Fruit fly (Drosophila melanogaster) whole organism, embryonic: Measurements from ENCODE around the gene Sld5.

Experiments
- CG10565 ChIP-seq: fragments of 200-800 bp; sonication (Bioruptor generic); optimal IDR thresholded peaks from 3 replicates; lab custom pipeline; 2016; ENCODE audit warnings: missing biosample characterization, mild to moderate bottlenecking, missing genetic modification characterization
- CG11398 ChIP-seq: fragments of 200-800 bp; sonication (Bioruptor generic); optimal IDR thresholded peaks from 2 replicates; lab custom pipeline; 2016; ENCODE audit warnings: missing biosample characterization, missing genetic modification characterization
- CG11695 ChIP-seq: fragments of 200-800 bp; sonication (Bioruptor generic); IDR thresholded peaks from 3 replicates; pipeline ENCODE4 v1.3.6; 2022; ENCODE audit warnings: missing biosample characterization, missing genetic modification characterization
- CG12236 ChIP-seq: fragments of 200-800 bp; sonication (Bioruptor generic); optimal IDR thresholded peaks from 2 replicates; lab custom pipeline; 2016; ENCODE audit warnings: missing biosample characterization, missing genetic modification characterization
- CG1233 ChIP-seq: fragments of 200-800 bp; sonication (Bioruptor generic); optimal IDR thresholded peaks from 4 replicates; lab custom pipeline; 2018; ENCODE audit warnings: missing biosample characterization, mild to moderate bottlenecking, missing genetic modification characterization
- CG12391 ChIP-seq: fragments of 200-800 bp; sonication (Bioruptor generic); optimal IDR thresholded peaks from 3 replicates; lab custom pipeline; 2018; ENCODE audit warnings: missing biosample characterization, mild to moderate bottlenecking, missing genetic modification characterization, moderate library complexity
- CG13123 ChIP-seq: fragments of 200-800 bp; sonication (Bioruptor generic); optimal IDR thresholded peaks from 2 replicates; lab custom pipeline; 2016; ENCODE audit warnings: missing biosample characterization, missing genetic modification characterization
- CG17385 ChIP-seq: fragments of 200-800 bp; sonication (Bioruptor generic); optimal IDR thresholded peaks from 3 replicates; lab custom pipeline; 2018; ENCODE audit warnings: missing biosample characterization, mild to moderate bottlenecking, missing genetic modification characterization
- CG18599 ChIP-seq: fragments of 200-800 bp; sonication (Bioruptor generic); optimal IDR thresholded peaks from 3 replicates; lab custom pipeline; 2017; ENCODE audit warnings: missing biosample characterization, missing genetic modification characterization, mild to moderate bottlenecking, moderate library complexity, missing genetic modification reagents
- CG2116 ChIP-seq: fragments of 200-800 bp; sonication (Bioruptor generic); optimal IDR thresholded peaks from 3 replicates; lab custom pipeline; 2018; ENCODE audit warnings: missing biosample characterization, mild to moderate bottlenecking, missing genetic modification characterization
- CG2199 ChIP-seq: fragments of 200-800 bp; sonication (Bioruptor generic); IDR thresholded peaks from 3 replicates; pipeline ENCODE4 v1.3.6; 2022; ENCODE audit warnings: missing biosample characterization, missing genetic modification characterization
- CG30020 ChIP-seq: fragments of 200-800 bp; optimal IDR thresholded peaks from 2 replicates; lab custom pipeline; 2019; ENCODE audit warnings: missing biosample characterization, mild to moderate bottlenecking, missing genetic modification characterization, moderate library complexity
- CG31224 ChIP-seq: fragments of 200-800 bp; sonication (Bioruptor generic); IDR thresholded peaks from 2 replicates; pipeline ENCODE4 v1.3.6; 2022; ENCODE audit warnings: missing biosample characterization, missing genetic modification characterization
- CG31441 ChIP-seq: fragments of 200-800 bp; sonication (Bioruptor generic); IDR thresholded peaks from 2 replicates; pipeline ENCODE4 v1.3.6; 2022; ENCODE audit warnings: missing biosample characterization, missing genetic modification characterization
- CG7745 ChIP-seq: fragments of 200-800 bp; sonication (Bioruptor generic); optimal IDR thresholded peaks from 2 replicates; lab custom pipeline; 2018; ENCODE audit warnings: missing biosample characterization, mild to moderate bottlenecking, missing genetic modification characterization, moderate library complexity
- CG7963 ChIP-seq: fragments of 200-800 bp; sonication (Bioruptor generic); IDR thresholded peaks from 3 replicates; pipeline ENCODE4 v1.3.6; 2022; ENCODE audit warnings: missing biosample characterization, missing genetic modification characterization; ENCODE audit not compliant: partially characterized antibody
- CG8290 ChIP-seq, 3 experiments: fragments of 200-800 bp; sonication (Bioruptor generic); optimal IDR thresholded peaks; 2 replicates each; lab custom pipeline; 2016 to 2019; ENCODE audit warnings: missing biosample characterization in 3 of 3, missing genetic modification characterization in 3 of 3, mild to moderate bottlenecking in 2 of 3, moderate library complexity in 1 of 3
- CG9727 ChIP-seq: fragments of 200-800 bp; sonication (Bioruptor generic); optimal IDR thresholded peaks from 3 replicates; lab custom pipeline; 2017; ENCODE audit warnings: missing biosample characterization, mild to moderate bottlenecking, missing genetic modification characterization
- CoRest ChIP-seq: fragments of 200-800 bp; sonication (Bioruptor generic); optimal IDR thresholded peaks from 3 replicates; lab custom pipeline; 2018; ENCODE audit warnings: missing biosample characterization, mild to moderate bottlenecking, missing genetic modification characterization, moderate library complexity
- D19A ChIP-seq: fragments of 200-800 bp; optimal IDR thresholded peaks from 3 replicates; lab custom pipeline; 2019; ENCODE audit warnings: missing biosample characterization, mild to moderate bottlenecking, missing genetic modification characterization, moderate library complexity
- Dll ChIP-seq: fragments of 200-800 bp; sonication (Bioruptor generic); IDR thresholded peaks from 4 replicates; pipeline ENCODE4 v1.3.6; 2022; ENCODE audit warnings: missing biosample characterization, missing genetic modification characterization; ENCODE audit not compliant: partially characterized antibody
- HLH54F ChIP-seq: fragments of 200-800 bp; sonication (Bioruptor generic); optimal IDR thresholded peaks from 3 replicates; lab custom pipeline; 2016; ENCODE audit warnings: missing biosample characterization, missing genetic modification characterization
- Hey ChIP-seq: fragments of 200-800 bp; sonication (Bioruptor generic); optimal IDR thresholded peaks from 3 replicates; lab custom pipeline; 2018; ENCODE audit warnings: missing biosample characterization, mild to moderate bottlenecking, missing genetic modification characterization
- Hr3 ChIP-seq: fragments of 200-800 bp; sonication (Bioruptor generic); optimal IDR thresholded peaks from 3 replicates; lab custom pipeline; 2016; ENCODE audit warnings: missing biosample characterization, missing genetic modification characterization
- Kr ChIP-seq: fragments of 200-800 bp; sonication (Bioruptor generic); optimal IDR thresholded peaks from 2 replicates; lab custom pipeline; 2017; ENCODE audit warnings: missing biosample characterization, mild to moderate bottlenecking, missing genetic modification characterization
- Ravus ChIP-seq: fragments of 200-800 bp; sonication (Bioruptor generic); IDR thresholded peaks from 2 replicates; pipeline ENCODE4 v1.3.6; 2022; ENCODE audit warnings: missing biosample characterization, missing genetic modification characterization
- Side ChIP-seq: fragments of 200-800 bp; sonication (Bioruptor generic); optimal IDR thresholded peaks from 2 replicates; lab custom pipeline; 2016; ENCODE audit warnings: missing biosample characterization, missing genetic modification characterization
- Sox100B ChIP-seq: fragments of 200-800 bp; sonication (Bioruptor generic); optimal IDR thresholded peaks from 3 replicates; lab custom pipeline; 2018; ENCODE audit warnings: missing biosample characterization, mild to moderate bottlenecking, missing genetic modification characterization
- Sry-β ChIP-seq: fragments of 200-800 bp; sonication (Bioruptor generic); optimal IDR thresholded peaks from 2 replicates; lab custom pipeline; 2018; ENCODE audit warnings: missing biosample characterization, mild to moderate bottlenecking, missing genetic modification characterization, moderate library complexity
- ac ChIP-seq: fragments of 200-800 bp; sonication (Bioruptor generic); optimal IDR thresholded peaks from 3 replicates; lab custom pipeline; 2017; ENCODE audit warnings: missing biosample characterization, mild to moderate bottlenecking, missing genetic modification characterization
- al ChIP-seq: fragments of 200-800 bp; sonication (Bioruptor generic); IDR thresholded peaks from 2 replicates; pipeline ENCODE4 v1.3.6; 2022; ENCODE audit warnings: missing biosample characterization, missing genetic modification characterization
- amos ChIP-seq: fragments of 200-800 bp; sonication (Bioruptor generic); IDR thresholded peaks from 2 replicates; pipeline ENCODE4 v1.3.6; 2022; ENCODE audit warnings: missing biosample characterization, missing genetic modification characterization; ENCODE audit not compliant: partially characterized antibody
- bigmax ChIP-seq: fragments of 200-800 bp; sonication (Bioruptor generic); optimal IDR thresholded peaks from 2 replicates; lab custom pipeline; 2018; ENCODE audit warnings: missing biosample characterization, mild to moderate bottlenecking, missing genetic modification characterization
- bsh ChIP-seq, 2 experiments: fragments of 200-800 bp; sonication (Bioruptor generic); optimal IDR thresholded peaks; 2 replicates each; lab custom pipeline; 2017 to 2018; ENCODE audit warnings: mild to moderate bottlenecking in 2 of 2, missing biosample characterization in 2 of 2, missing genetic modification characterization in 2 of 2, moderate library complexity in 1 of 2
- ci ChIP-seq: fragments of 200-800 bp; sonication (Bioruptor generic); IDR thresholded peaks from 3 replicates; pipeline ENCODE4 v1.3.6; 2022; ENCODE audit warnings: missing biosample characterization, missing genetic modification characterization
- eve ChIP-seq, 2 experiments: fragments of >200 bp; optimal IDR thresholded peaks; 2 replicates each; lab custom pipeline; 2017; ENCODE audit warnings: missing biosample characterization in 2 of 2, missing genetic modification characterization in 2 of 2
- gcm ChIP-seq: fragments of 200-800 bp; sonication (Bioruptor generic); optimal IDR thresholded peaks from 2 replicates; lab custom pipeline; 2019; ENCODE audit warnings: missing biosample characterization, mild to moderate bottlenecking, missing genetic modification characterization, moderate library complexity
- gfzf ChIP-seq: fragments of 200-800 bp; sonication (Bioruptor generic); optimal IDR thresholded peaks from 2 replicates; lab custom pipeline; 2016; ENCODE audit warnings: missing biosample characterization, mild to moderate bottlenecking, missing genetic modification characterization, moderate library complexity
- grn ChIP-seq: fragments of 200-800 bp; sonication (Bioruptor generic); optimal IDR thresholded peaks from 3 replicates; lab custom pipeline; 2017; ENCODE audit warnings: missing biosample characterization, missing genetic modification characterization
- jumu ChIP-seq: fragments of 200-800 bp; sonication (Bioruptor generic); optimal IDR thresholded peaks from 3 replicates; lab custom pipeline; 2016; ENCODE audit warnings: missing biosample characterization, missing genetic modification characterization
- kah ChIP-seq: fragments of 200-800 bp; sonication (Bioruptor generic); optimal IDR thresholded peaks from 2 replicates; lab custom pipeline; 2018; ENCODE audit warnings: missing biosample characterization, mild to moderate bottlenecking, missing genetic modification characterization
- lov ChIP-seq, 2 experiments: fragments of 200-800 bp in 1 of 2; fragments of >200 bp in 1 of 2; sonication (Bioruptor generic) in 1 of 2; IDR thresholded peaks in 1 of 2; optimal IDR thresholded peaks in 1 of 2; 2 replicates in 1 of 2; 3 replicates in 1 of 2; pipeline versions ENCODE4 v1.3.6 to Lab custom; 2017 to 2022; ENCODE audit warnings: missing biosample characterization in 1 of 2, missing genetic modification characterization in 1 of 2
- mirr ChIP-seq: fragments of 200-800 bp; sonication (Bioruptor generic); optimal IDR thresholded peaks from 3 replicates; lab custom pipeline; 2018; ENCODE audit warnings: missing biosample characterization, mild to moderate bottlenecking, missing genetic modification characterization
- nom ChIP-seq: fragments of 200-800 bp; sonication (Bioruptor generic); optimal IDR thresholded peaks from 2 replicates; lab custom pipeline; 2017; ENCODE audit warnings: missing biosample characterization, missing genetic modification characterization, mild to moderate bottlenecking, moderate library complexity, missing genetic modification reagents
- pros ChIP-seq: fragments of 200-800 bp; sonication (Bioruptor generic); optimal IDR thresholded peaks from 3 replicates; lab custom pipeline; 2019; ENCODE audit warnings: missing biosample characterization, mild to moderate bottlenecking, missing genetic modification characterization, moderate library complexity
- salm ChIP-seq: fragments of 200-800 bp; sonication (Bioruptor generic); optimal IDR thresholded peaks from 2 replicates; lab custom pipeline; 2018; ENCODE audit warnings: missing biosample characterization, mild to moderate bottlenecking, missing genetic modification characterization
- so ChIP-seq: fragments of 200-800 bp; sonication (Bioruptor generic); IDR thresholded peaks from 3 replicates; pipeline ENCODE4 v1.3.6; 2022; ENCODE audit warnings: missing biosample characterization, missing genetic modification characterization
- twi ChIP-seq: fragments of 200-800 bp; optimal IDR thresholded peaks from 2 replicates; lab custom pipeline; 2019; ENCODE audit warnings: missing biosample characterization, mild to moderate bottlenecking, missing genetic modification characterization, moderate library complexity
- unpg ChIP-seq: fragments of 200-800 bp; sonication (Bioruptor generic); optimal IDR thresholded peaks from 3 replicates; lab custom pipeline; 2018; ENCODE audit warnings: missing biosample characterization, mild to moderate bottlenecking, missing genetic modification characterization, moderate library complexity

Gene Sld5

dm6 chr3R:26011542-26011941, 44.8 kb downstream of the Sld5 start (continued):
- TF ChIP-seq CoRest (tag; lab: Kevin White, UChicago) (peak; percentile 17), CG18599 (GFP tag; lab: Kevin White, UChicago) (peak; percentile 23), CG7963 (GFP tag; lab: Robert Waterston, UW) (no peak), Ravus (no peak), CG7745 (tag; lab: Kevin White, UChicago) (peak; percentile 73), CG10565 (GFP tag; lab: Kevin White, UChicago) (no peak), CG31441 (GFP tag; lab: Robert Waterston, UW) (no peak), Side (GFP tag; lab: Kevin White, UChicago) (peak; percentile 15), jumu (GFP tag; lab: Kevin White, UChicago) (no peak), CG11695 (GFP tag; lab: Robert Waterston, UW) (0 out of 3 replicates have a peak, but pooled peaks have one; percentile 17), CG9727 (GFP tag; lab: Kevin White, UChicago) (peak; percentile 54), mirr (GFP tag; lab: Kevin White, UChicago) (peak; percentile 7), salm (tag; lab: Kevin White, UChicago) (peak; percentile 30), lov (optimal IDR thresholded peaks at IDR 0.05; lab: Kevin White, UChicago) (no peak), lov (GFP tag; IDR thresholded peaks at IDR 0.05; lab: Robert Waterston, UW) (0 out of 3 replicates have a peak, but pooled peaks have one; percentile 5), twi (tag; lab: Kevin White, UChicago) (peak; percentile 46), Hr3 (GFP tag; lab: Kevin White, UChicago) (no peak), pros (peak; percentile 24), ac (GFP tag; lab: Kevin White, UChicago) (peak; percentile 72), D19A (tag; lab: Kevin White, UChicago) (peak; percentile 49), Sry-β (GFP tag; lab: Kevin White, UChicago) (peak; percentile 9), CG12391 (tag; lab: Kevin White, UChicago) (peak; percentile 19), CG2199 (GFP tag; lab: Robert Waterston, UW) (peak; percentile 87), so (GFP tag; lab: Robert Waterston, UW) (0 out of 3 replicates have a peak, but pooled peaks have one; percentile 30), Sox100B (peak; percentile 47), CG31224 (GFP tag; lab: Robert Waterston, UW) (no peak), eve (GFP tag; optimal IDR thresholded peaks at IDR 0.05; lab: Kevin White, UChicago) (no peak), CG12236 (GFP tag; lab: Kevin White, UChicago) (peak; percentile 44), amos (no peak), CG1233 (peak; percentile 63), CG8290 (GFP tag; optimal IDR thresholded peaks at IDR 0.05; lab: Kevin White, UChicago) (peak; percentile 41), CG8290 (tag; optimal IDR thresholded peaks at IDR 0.05; lab: Kevin White, UChicago) (peak; percentile 44 to 58), CG30020 (no peak), CG2116 (GFP tag; lab: Kevin White, UChicago) (peak; percentile 1), Hey (tag; lab: Kevin White, UChicago) (peak; percentile 31), CG17385 (GFP tag; lab: Kevin White, UChicago) (peak; percentile 49), unpg (GFP tag; lab: Kevin White, UChicago) (peak; percentile 36), HLH54F (GFP tag; lab: Kevin White, UChicago) (no peak), gfzf (GFP tag; lab: Kevin White, UChicago) (no peak), CG11398 (peak; percentile 44), kah (no peak), gcm (GFP tag; lab: Kevin White, UChicago) (peak; percentile 52), bigmax (GFP tag; lab: Kevin White, UChicago) (no peak), grn (GFP tag; lab: Kevin White, UChicago) (peak; percentile 57), al (GFP tag; lab: Robert Waterston, UW) (no peak), bsh (GFP tag; optimal IDR thresholded peaks at IDR 0.05; lab: Kevin White, UChicago) (peak in 1 of 2 experiments; percentile 48), Dll (GFP tag; lab: Robert Waterston, UW) (no peak), CG13123 (peak; percentile 10), ci (GFP tag; lab: Robert Waterston, UW) (peak; percentile 69; the same call in 2 of the 3 replicates), nom (GFP tag; lab: Kevin White, UChicago) (peak; percentile 25), Kr (peak; percentile 80)
